Worm (Caenorhabditis elegans) whole organism, young adult: ENCODE measurements around the gene nhr-19.

Experiments used
- B0261.1 ChIP-seq: sonication (generic microtip); optimal IDR thresholded peaks from 2 replicates; lab custom pipeline; 2016; ENCODE audit warnings: mild to moderate bottlenecking, missing genetic modification characterization, moderate library complexity, missing compliant biosample characterization
- D2030.7 ChIP-seq: fragments of 200-800 bp; sonication (Bioruptor generic); IDR thresholded peaks from 2 replicates; pipeline ENCODE4 v1.3.6; 2022; ENCODE audit warnings: missing genetic modification reagents, missing genetic modification characterization, missing compliant biosample characterization
- F33H1.4 ChIP-seq: fragments of 200-800 bp; sonication (Bioruptor generic); IDR thresholded peaks from 2 replicates; pipeline ENCODE4 v1.3.6; 2022; ENCODE audit warnings: missing genetic modification reagents, missing genetic modification characterization, missing compliant biosample characterization
- F57A8.1 ChIP-seq: fragments of 200-800 bp; sonication (Bioruptor generic); optimal IDR thresholded peaks from 2 replicates; lab custom pipeline; 2018; ENCODE audit warnings: mild to moderate bottlenecking, missing genetic modification characterization, moderate library complexity, missing compliant biosample characterization
- K11D2.4 ChIP-seq: fragments of 200-800 bp; sonication (Bioruptor generic); IDR thresholded peaks from 2 replicates; pipeline ENCODE4 v1.3.6; 2022; ENCODE audit warnings: missing genetic modification reagents, missing genetic modification characterization, missing compliant biosample characterization
- T07F8.4 ChIP-seq: sonication (generic microtip); optimal IDR thresholded peaks from 2 replicates; lab custom pipeline; 2016; ENCODE audit warnings: mild to moderate bottlenecking, missing genetic modification characterization, moderate library complexity, missing compliant biosample characterization
- T26A5.8 ChIP-seq: sonication (generic microtip); optimal IDR thresholded peaks from 2 replicates; lab custom pipeline; 2016; ENCODE audit warnings: missing genetic modification characterization, missing compliant biosample characterization
- Y67H2A.10 ChIP-seq: fragments of 200-800 bp; sonication (Bioruptor generic); conservative IDR thresholded peaks from 2 replicates; pipeline ENCODE4 v1.3.6; 2022; ENCODE audit warnings: missing genetic modification reagents, missing genetic modification characterization, missing compliant biosample characterization
- akir-1 ChIP-seq: fragments of 200-800 bp; sonication (Bioruptor generic); optimal IDR thresholded peaks from 2 replicates; lab custom pipeline; 2018; ENCODE audit warnings: mild to moderate bottlenecking, missing genetic modification characterization, moderate library complexity, missing compliant biosample characterization
- ama-1 ChIP-seq, 3 experiments: fragments of 150-350 bp in 1 of 3; sonication (generic microtip) in 2 of 3; optimal IDR thresholded peaks; 2 replicates each; lab custom pipeline; 2014 to 2018; ENCODE audit warnings: missing biosample characterization in 2 of 3, missing genetic modification characterization in 2 of 3, missing genetic modification reagents in 2 of 3
- aptf-3 ChIP-seq: fragments of 200-800 bp; sonication (Bioruptor generic); IDR thresholded peaks from 2 replicates; pipeline ENCODE4 v1.3.6; 2022; ENCODE audit warnings: missing genetic modification characterization, missing compliant biosample characterization
- bed-1 ChIP-seq: fragments of 200-800 bp; sonication (Bioruptor generic); IDR thresholded peaks from 2 replicates; pipeline ENCODE4 v1.3.6; 2022; ENCODE audit warnings: missing genetic modification reagents, missing genetic modification characterization, missing compliant biosample characterization
- bed-2 ChIP-seq: fragments of 200-800 bp; sonication (Bioruptor generic); IDR thresholded peaks from 2 replicates; pipeline ENCODE4 v1.3.6; 2022; ENCODE audit warnings: missing genetic modification reagents, missing genetic modification characterization, missing compliant biosample characterization
- ccch-3 ChIP-seq: fragments of 200-800 bp; sonication (Bioruptor generic); optimal IDR thresholded peaks from 2 replicates; lab custom pipeline; 2018; ENCODE audit warnings: mild to moderate bottlenecking, missing genetic modification characterization, missing compliant biosample characterization
- ceh-100 ChIP-seq: fragments of 200-800 bp; sonication (Bioruptor generic); IDR thresholded peaks from 2 replicates; pipeline ENCODE4 v1.3.6; 2022; ENCODE audit warnings: missing genetic modification reagents, missing genetic modification characterization, missing compliant biosample characterization
- dox-1 ChIP-seq: fragments of 200-800 bp; sonication (Bioruptor generic); IDR thresholded peaks from 2 replicates; pipeline ENCODE4 v1.3.6; 2022; ENCODE audit warnings: missing genetic modification reagents, missing genetic modification characterization, missing compliant biosample characterization
- dpff-1 ChIP-seq: sonication (generic microtip); optimal IDR thresholded peaks from 2 replicates; lab custom pipeline; 2017; ENCODE audit warnings: mild to moderate bottlenecking, missing genetic modification characterization, missing compliant biosample characterization
- egrh-3 ChIP-seq: fragments of 200-800 bp; sonication (Bioruptor generic); IDR thresholded peaks from 2 replicates; pipeline ENCODE4 v1.3.6; 2022; ENCODE audit warnings: missing genetic modification reagents, missing genetic modification characterization, missing compliant biosample characterization
- ets-4 ChIP-seq: fragments of 200-800 bp; sonication (Bioruptor generic); optimal IDR thresholded peaks from 2 replicates; lab custom pipeline; 2018; ENCODE audit warnings: mild to moderate bottlenecking, missing genetic modification characterization, missing compliant biosample characterization
- hlh-12 ChIP-seq: sonication (generic microtip); optimal IDR thresholded peaks from 2 replicates; lab custom pipeline; 2016; ENCODE audit warnings: missing genetic modification characterization, missing compliant biosample characterization
- hsf-1 ChIP-seq: fragments of 200-800 bp; sonication (Bioruptor generic); IDR thresholded peaks from 2 replicates; pipeline ENCODE4 v1.3.6; 2022; ENCODE audit warnings: missing genetic modification reagents, missing genetic modification characterization, missing compliant biosample characterization
- lsy-27 ChIP-seq: sonication (generic microtip); optimal IDR thresholded peaks from 2 replicates; lab custom pipeline; 2017; ENCODE audit warnings: missing genetic modification characterization, mild to moderate bottlenecking, missing compliant biosample characterization, antibody characterized with exemption, missing genotype, borderline replicate concordance; ENCODE audit not compliant: insufficient read depth
- madf-3 ChIP-seq: fragments of 200-800 bp; sonication (Bioruptor generic); IDR thresholded peaks from 2 replicates; pipeline ENCODE4 v1.3.6; 2022; ENCODE audit warnings: missing genetic modification reagents, missing genetic modification characterization, missing compliant biosample characterization
- madf-6 ChIP-seq: fragments of 200-800 bp; sonication (Bioruptor generic); IDR thresholded peaks from 2 replicates; pipeline ENCODE4 v1.3.6; 2022; ENCODE audit warnings: missing genetic modification reagents, missing genetic modification characterization, missing compliant biosample characterization
- mcd-1 ChIP-seq: fragments of 200-800 bp; sonication (Bioruptor generic); IDR thresholded peaks from 2 replicates; pipeline ENCODE4 v1.3.6; 2022; ENCODE audit warnings: missing genetic modification reagents, missing genetic modification characterization, missing compliant biosample characterization
- nfyb-1 ChIP-seq: fragments of 200-800 bp; sonication (Bioruptor generic); IDR thresholded peaks from 2 replicates; pipeline ENCODE4 v1.3.6; 2022; ENCODE audit warnings: missing genetic modification reagents, missing genetic modification characterization, missing compliant biosample characterization
- nhr-80 ChIP-seq: sonication (generic microtip); optimal IDR thresholded peaks from 2 replicates; lab custom pipeline; 2016; ENCODE audit warnings: missing genetic modification characterization, missing compliant biosample characterization
- repo-1 ChIP-seq: sonication (generic microtip); optimal IDR thresholded peaks from 2 replicates; lab custom pipeline; 2017; ENCODE audit warnings: mild to moderate bottlenecking, missing genetic modification characterization, missing compliant biosample characterization
- ztf-25 ChIP-seq: fragments of 200-800 bp; sonication (Bioruptor generic); IDR thresholded peaks from 2 replicates; pipeline ENCODE4 v1.3.6; 2022; ENCODE audit warnings: missing genetic modification reagents, missing genetic modification characterization, missing compliant biosample characterization

The nhr-19 gene

ce11 chrII:9644940-9645634 lies 39.8 kb upstream of the nhr-19 start:
- TF ChIP-seq dpff-1 (tag; lab: Kevin White, UChicago) (no peak), madf-6 (GFP tag; lab: Robert Waterston, UW) (0 out of 2 replicates have a peak, but pooled peaks have one; percentile 31), nhr-80 (tag; lab: Kevin White, UChicago) (peak; percentile 50), ama-1 (optimal IDR thresholded peaks at IDR 0.05; lab: Kevin White, UChicago) (no peak), ama-1 (GFP tag; optimal IDR thresholded peaks at IDR 0.05; lab: Kevin White, UChicago) (no peak)
- TF ChIP-seq, all 124 proteins: peak for 2

DNA sequence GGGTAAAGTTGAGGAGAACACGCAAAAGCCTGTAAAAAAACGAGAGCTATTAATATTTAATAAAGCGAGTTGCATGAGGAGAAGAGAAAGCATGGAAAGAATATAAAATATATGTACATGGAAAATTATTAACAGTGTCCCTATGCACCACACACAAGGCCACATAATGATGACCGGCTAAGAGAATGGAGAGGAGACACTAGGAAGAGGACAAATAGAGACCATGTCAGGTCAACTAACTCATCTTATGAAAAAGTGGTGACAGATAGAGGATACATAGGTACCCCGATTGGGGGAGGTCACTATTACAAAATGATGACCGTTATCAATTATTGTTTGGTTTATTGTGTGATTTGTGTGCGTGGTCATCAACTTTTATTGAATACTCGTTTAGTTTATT lies 39.1 kb upstream of the nhr-19 start, which contains the start of gene fzr-1:
Gene fzr-1 (minus strand): TSS at position 29 of the 400 bp plus-strand sequence.
- no peak for TF ChIP-seq T26A5.8 (tag; lab: Kevin White, UChicago)
- TF ChIP-seq ztf-25 (GFP tag; lab: Robert Waterston, UW), result no peak
- no peak for TF ChIP-seq T07F8.4 (tag; lab: Kevin White, UChicago)
- TF ChIP-seq ets-4 (GFP tag; lab: Kevin White, UChicago), result no peak
- no peak for TF ChIP-seq hlh-12 (tag; lab: Kevin White, UChicago)
- no peak for TF ChIP-seq bed-2 (GFP tag; lab: Robert Waterston, UW)

DNA sequence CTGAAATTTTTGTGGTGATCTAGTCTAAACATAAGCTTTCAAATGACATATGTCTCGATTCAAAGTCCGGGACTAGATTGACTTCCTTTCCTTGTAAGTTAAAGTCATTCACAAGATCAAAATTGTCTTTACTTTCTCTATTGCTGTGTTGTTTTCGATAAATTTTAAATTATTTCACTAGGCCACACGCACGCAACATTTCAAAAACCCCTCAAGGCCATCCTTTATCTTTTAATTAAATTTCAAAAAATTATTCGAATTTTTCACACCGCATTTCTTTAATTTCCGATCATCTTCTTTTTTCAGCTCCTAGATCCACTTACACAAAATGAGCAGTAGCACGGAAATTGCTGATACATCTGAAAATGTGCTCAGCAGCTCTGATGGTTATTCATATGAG lies 31.0 kb upstream of the nhr-19 start, which contains the start of gene ZK1307.7:
Gene ZK1307.7 (plus strand): TSS at position 301 of the 400 bp plus-strand sequence.
- TF ChIP-seq ccch-3 (GFP tag; lab: Kevin White, UChicago), result no peak
- TF ChIP-seq akir-1 (GFP tag; lab: Kevin White, UChicago), result no peak
- no peak for TF ChIP-seq bed-1
- TF ChIP-seq madf-3 (GFP tag; lab: Robert Waterston, UW), result no peak
- no peak for TF ChIP-seq T26A5.8 (tag; lab: Kevin White, UChicago)
- no peak for TF ChIP-seq ceh-100
- TF ChIP-seq lsy-27, result no peak
- TF ChIP-seq repo-1, result no peak
- no peak for TF ChIP-seq F57A8.1 (GFP tag; lab: Kevin White, UChicago)
- TF ChIP-seq B0261.1 (tag; lab: Kevin White, UChicago), result no peak
- no peak for TF ChIP-seq nfyb-1 (GFP tag; lab: Robert Waterston, UW)
- no peak for TF ChIP-seq mcd-1 (GFP tag; lab: Robert Waterston, UW)
- TF ChIP-seq, all 124 proteins: peak for 0

- TF ChIP-seq egrh-3 (GFP tag; lab: Robert Waterston, UW), result peak; percentile 14; the same call in 1 of the 2 replicates
- peak; percentile 28 for TF ChIP-seq madf-6 (GFP tag; lab: Robert Waterston, UW)
- peak; percentile 95 for TF ChIP-seq hsf-1 (GFP tag; lab: Robert Waterston, UW)
- TF ChIP-seq D2030.7, result peak; percentile 21; the same call in 1 of the 2 replicates
- peak; percentile 33; the same call in 1 of the 2 replicates for TF ChIP-seq dox-1
- TF ChIP-seq aptf-3 (GFP tag; lab: Robert Waterston, UW), result 0 out of 2 replicates have a peak, but pooled peaks have one; percentile 22
- TF ChIP-seq madf-3 (GFP tag; lab: Robert Waterston, UW), result peak; percentile 70; the same call in 1 of the 2 replicates
- TF ChIP-seq F33H1.4, result peak; percentile 60
These were observed 28.7 kb upstream of the nhr-19 start for ce11 chrII:9633956-9634560.

DNA sequence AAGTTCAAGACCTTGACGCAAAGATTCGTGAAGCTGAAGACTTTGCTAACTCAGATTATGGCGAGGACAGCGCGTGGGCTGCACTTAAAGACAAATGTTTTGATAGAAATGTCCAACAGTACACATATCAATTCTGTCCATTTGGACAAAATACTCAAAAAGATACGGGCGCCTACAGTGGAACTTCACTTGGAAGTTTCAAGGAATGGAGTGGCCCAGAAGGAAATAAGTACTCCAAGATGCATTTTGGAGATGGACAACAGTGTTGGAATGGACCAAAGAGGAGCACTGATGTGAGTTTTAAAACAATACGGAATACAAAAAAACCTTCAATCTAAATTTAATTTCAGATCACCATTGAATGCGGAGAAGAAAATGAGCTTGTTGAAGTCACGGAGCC lies 20.6 kb upstream of the nhr-19 start:
- TF ChIP-seq K11D2.4 (GFP tag; lab: Robert Waterston, UW) (no peak), Y67H2A.10 (no peak), T07F8.4 (tag; lab: Kevin White, UChicago) (no peak), D2030.7 (no peak), madf-3 (GFP tag; lab: Robert Waterston, UW) (no peak)
